Fruit fly (Drosophila melanogaster) whole organism, prepupa: ENCODE results near the gene S6k.

Experiments
- CG10631 ChIP-seq: fragments of 200-800 bp; sonication (Bioruptor generic); optimal IDR thresholded peaks from 2 replicates; lab custom pipeline; 2016; ENCODE audit warnings: missing biosample characterization, missing genetic modification characterization
- CG11294 ChIP-seq: fragments of 200-800 bp; sonication (Bioruptor generic); IDR thresholded peaks from 2 replicates; pipeline ENCODE4 v1.3.6; 2022; ENCODE audit warnings: missing biosample characterization, missing genetic modification characterization
- CG11902 ChIP-seq: fragments of 200-800 bp; sonication (Bioruptor generic); optimal IDR thresholded peaks from 3 replicates; lab custom pipeline; 2016; ENCODE audit warnings: missing biosample characterization, missing genetic modification characterization
- CG15336 ChIP-seq: fragments of 200-800 bp; sonication (Bioruptor generic); IDR thresholded peaks from 2 replicates; pipeline ENCODE4 v1.3.6; 2022; ENCODE audit warnings: missing biosample characterization, missing genetic modification characterization
- CG1621 ChIP-seq: fragments of 200-800 bp; sonication (Bioruptor generic); optimal IDR thresholded peaks from 3 replicates; lab custom pipeline; 2018; ENCODE audit warnings: missing biosample characterization, mild to moderate bottlenecking, missing genetic modification characterization
- CG16779 ChIP-seq: fragments of 200-800 bp; sonication (Bioruptor generic); optimal IDR thresholded peaks from 3 replicates; lab custom pipeline; 2017; ENCODE audit warnings: missing biosample characterization, mild to moderate bottlenecking, missing genetic modification characterization
- CG3032 ChIP-seq: fragments of 200-800 bp; optimal IDR thresholded peaks from 2 replicates; lab custom pipeline; 2019; ENCODE audit warnings: missing biosample characterization, mild to moderate bottlenecking, missing genetic modification characterization, moderate library complexity
- CG32006 ChIP-seq: fragments of 200-800 bp; sonication (Bioruptor generic); optimal IDR thresholded peaks from 3 replicates; lab custom pipeline; 2017; ENCODE audit warnings: missing biosample characterization, mild to moderate bottlenecking, missing genetic modification characterization
- CG34406 ChIP-seq: fragments of 200-800 bp; sonication (Bioruptor generic); optimal IDR thresholded peaks from 3 replicates; lab custom pipeline; 2016; ENCODE audit warnings: missing biosample characterization, missing genetic modification characterization
- CG3919 ChIP-seq: fragments of 200-800 bp; sonication (Bioruptor generic); optimal IDR thresholded peaks from 3 replicates; lab custom pipeline; 2016; ENCODE audit warnings: missing biosample characterization, missing genetic modification characterization
- CG6808 ChIP-seq: fragments of 200-800 bp; sonication (Bioruptor generic); optimal IDR thresholded peaks from 3 replicates; lab custom pipeline; 2017; ENCODE audit warnings: missing biosample characterization, missing genetic modification characterization, mild to moderate bottlenecking, moderate library complexity, missing genetic modification reagents
- CG6854 ChIP-seq: fragments of 200-800 bp; sonication (Bioruptor generic); optimal IDR thresholded peaks from 2 replicates; lab custom pipeline; 2017; ENCODE audit warnings: missing biosample characterization, mild to moderate bottlenecking, missing genetic modification characterization
- CG7368 ChIP-seq: fragments of 200-800 bp; sonication (Bioruptor generic); optimal IDR thresholded peaks from 3 replicates; lab custom pipeline; 2016; ENCODE audit warnings: missing biosample characterization, missing genetic modification characterization
- CG9139 ChIP-seq: fragments of 200-800 bp; sonication (Bioruptor generic); optimal IDR thresholded peaks from 3 replicates; lab custom pipeline; 2017; ENCODE audit warnings: missing biosample characterization, mild to moderate bottlenecking, missing genetic modification characterization
- Eip75B ChIP-seq: fragments of 200-800 bp; sonication (Bioruptor generic); optimal IDR thresholded peaks from 3 replicates; lab custom pipeline; 2016; ENCODE audit warnings: missing biosample characterization, missing genetic modification characterization
- Eip78C ChIP-seq: fragments of 200-800 bp; sonication (Bioruptor generic); peaks from one replicate; lab custom pipeline; 2016; ENCODE audit warnings: missing biosample characterization, missing genetic modification characterization
- Ets21C ChIP-seq: fragments of 200-800 bp; sonication (Bioruptor generic); optimal IDR thresholded peaks from 3 replicates; lab custom pipeline; 2016; ENCODE audit warnings: missing biosample characterization, missing genetic modification characterization
- Ets96B ChIP-seq: fragments of 200-800 bp; optimal IDR thresholded peaks from 2 replicates; lab custom pipeline; 2019; ENCODE audit warnings: missing biosample characterization, mild to moderate bottlenecking, missing genetic modification characterization, moderate library complexity
- Gug ChIP-seq: fragments of 200-800 bp; sonication (Bioruptor generic); IDR thresholded peaks from 2 replicates; pipeline ENCODE4 v1.3.6; 2022; ENCODE audit warnings: missing biosample characterization, missing genetic modification characterization
- Hr38 ChIP-seq: sonication (Bioruptor generic); optimal IDR thresholded peaks from 2 replicates; lab custom pipeline; 2016; ENCODE audit warnings: missing biosample characterization, missing genetic modification characterization
- Hr39 ChIP-seq: fragments of 200-800 bp; sonication (Bioruptor generic); optimal IDR thresholded peaks from 2 replicates; lab custom pipeline; 2016; ENCODE audit warnings: missing biosample characterization, missing genetic modification characterization
- Hr4 ChIP-seq: fragments of 200-800 bp; sonication (Bioruptor generic); optimal IDR thresholded peaks from 3 replicates; lab custom pipeline; 2016; ENCODE audit warnings: missing biosample characterization, missing genetic modification characterization
- Lpt ChIP-seq: fragments of 200-800 bp; sonication (Bioruptor generic); optimal IDR thresholded peaks from 3 replicates; lab custom pipeline; 2016; ENCODE audit warnings: missing biosample characterization, missing genetic modification characterization
- OdsH ChIP-seq: fragments of 200-800 bp; sonication (Bioruptor generic); optimal IDR thresholded peaks from 3 replicates; lab custom pipeline; 2016; ENCODE audit warnings: missing biosample characterization, missing genetic modification characterization
- Smox ChIP-seq: fragments of 200-800 bp; sonication (Bioruptor generic); optimal IDR thresholded peaks from 3 replicates; lab custom pipeline; 2016; ENCODE audit warnings: missing biosample characterization, missing genetic modification characterization
- Sox14 ChIP-seq: fragments of 200-800 bp; sonication (Bioruptor generic); optimal IDR thresholded peaks from 3 replicates; lab custom pipeline; 2016; ENCODE audit warnings: missing biosample characterization, missing genetic modification characterization
- Sox15 ChIP-seq: fragments of 200-800 bp; sonication (Bioruptor generic); optimal IDR thresholded peaks from 3 replicates; lab custom pipeline; 2016; ENCODE audit warnings: missing biosample characterization, missing genetic modification characterization
- acj6 ChIP-seq: fragments of 200-800 bp; sonication (Bioruptor generic); optimal IDR thresholded peaks from 3 replicates; lab custom pipeline; 2016; ENCODE audit warnings: missing biosample characterization, missing genetic modification characterization
- cyc ChIP-seq: fragments of 200-800 bp; sonication (Bioruptor generic); optimal IDR thresholded peaks from 3 replicates; lab custom pipeline; 2016; ENCODE audit warnings: missing biosample characterization, missing genetic modification characterization
- dac ChIP-seq: fragments of 200-800 bp; sonication (Bioruptor generic); optimal IDR thresholded peaks from 2 replicates; lab custom pipeline; 2017; ENCODE audit warnings: missing biosample characterization, mild to moderate bottlenecking, missing genetic modification characterization
- dsx ChIP-seq: fragments of 200-800 bp; optimal IDR thresholded peaks from 3 replicates; lab custom pipeline; 2019; ENCODE audit warnings: missing biosample characterization, mild to moderate bottlenecking, missing genetic modification characterization, moderate library complexity; ENCODE audit not compliant: poor library complexity, severe bottlenecking
- esn ChIP-seq: fragments of 200-800 bp; sonication (Bioruptor generic); optimal IDR thresholded peaks from 2 replicates; lab custom pipeline; 2016; ENCODE audit warnings: missing biosample characterization, mild to moderate bottlenecking, missing genetic modification characterization, moderate library complexity
- fd59A ChIP-seq: fragments of 200-800 bp; sonication (Bioruptor generic); optimal IDR thresholded peaks from 2 replicates; lab custom pipeline; 2017; ENCODE audit warnings: missing biosample characterization, mild to moderate bottlenecking, missing genetic modification characterization, missing genetic modification reagents
- fd85E ChIP-seq: fragments of 200-800 bp; sonication (Bioruptor generic); optimal IDR thresholded peaks from 3 replicates; lab custom pipeline; 2016; ENCODE audit warnings: missing biosample characterization, missing genetic modification characterization
- fkh ChIP-seq: fragments of 200-800 bp; sonication (Bioruptor generic); optimal IDR thresholded peaks from 3 replicates; lab custom pipeline; 2017; ENCODE audit warnings: missing biosample characterization, mild to moderate bottlenecking, missing genetic modification characterization, moderate library complexity
- lz ChIP-seq: fragments of 200-800 bp; sonication (Bioruptor generic); optimal IDR thresholded peaks from 3 replicates; lab custom pipeline; 2016; ENCODE audit warnings: missing biosample characterization, missing genetic modification characterization
- pdm3 ChIP-seq: fragments of 200-800 bp; sonication (Bioruptor generic); optimal IDR thresholded peaks from 3 replicates; lab custom pipeline; 2016; ENCODE audit warnings: missing biosample characterization, missing genetic modification characterization
- salr ChIP-seq, 2 experiments: fragments of 200-800 bp; sonication (Bioruptor generic); optimal IDR thresholded peaks; 3 replicates each; lab custom pipeline; 2016 to 2018; ENCODE audit warnings: missing biosample characterization in 2 of 2, missing genetic modification characterization in 2 of 2, mild to moderate bottlenecking in 1 of 2
- ss ChIP-seq, 2 experiments: fragments of 200-800 bp; sonication (Bioruptor generic); optimal IDR thresholded peaks; 2 replicates in 1 of 2; 3 replicates in 1 of 2; lab custom pipeline; 2017 to 2018; ENCODE audit warnings: mild to moderate bottlenecking in 2 of 2, missing biosample characterization in 2 of 2, missing genetic modification characterization in 2 of 2, moderate library complexity in 1 of 2
- svp ChIP-seq: fragments of 200-800 bp; sonication (Bioruptor generic); peaks from one replicate; lab custom pipeline; 2016; ENCODE audit warnings: missing biosample characterization, missing genetic modification characterization
- topi ChIP-seq: fragments of 200-800 bp; sonication (Bioruptor generic); optimal IDR thresholded peaks from 3 replicates; lab custom pipeline; 2016; ENCODE audit warnings: missing biosample characterization, missing genetic modification characterization
- vri ChIP-seq: fragments of 200-800 bp; sonication (Bioruptor generic); optimal IDR thresholded peaks from 3 replicates; lab custom pipeline; 2016; ENCODE audit warnings: missing biosample characterization, mild to moderate bottlenecking, missing genetic modification characterization

S6k gene

DNA sequence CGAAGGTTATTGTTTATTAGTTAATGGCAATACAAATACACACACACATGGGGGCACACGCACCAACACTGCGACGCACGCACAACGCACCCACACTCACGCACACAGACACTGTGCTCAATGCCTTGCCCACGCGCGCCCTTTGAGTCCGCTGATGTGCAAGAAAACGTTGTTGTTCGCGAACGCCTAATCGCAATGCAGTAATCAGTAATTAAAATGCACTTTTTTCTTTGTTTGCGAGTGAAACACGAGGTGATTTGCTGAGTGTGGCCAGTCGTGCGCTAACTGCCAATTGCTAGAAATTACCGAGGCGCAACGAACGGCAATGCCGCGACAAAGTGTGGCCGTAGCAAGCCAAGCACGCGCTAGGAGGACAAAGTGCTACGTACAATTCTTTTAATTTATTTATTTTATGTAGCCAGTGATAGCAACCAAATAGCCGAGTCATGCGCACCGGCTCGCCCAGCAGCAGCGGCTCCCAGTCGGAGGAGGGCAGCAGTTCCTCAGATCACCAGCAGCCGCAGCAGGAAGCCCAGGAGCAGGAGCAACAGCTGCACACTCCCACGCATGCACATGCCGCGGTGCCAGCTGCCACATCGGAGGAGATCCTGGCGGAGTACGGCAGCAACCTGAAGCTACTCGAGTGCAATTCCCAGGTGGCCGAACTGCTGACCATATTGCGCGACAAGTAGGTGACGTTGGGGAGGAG lies at the start of gene S6k, which contains the start of gene kri:
Gene S6k (minus strand): TSS at position 299 of the 709 bp plus-strand sequence.
Gene kri (plus strand): TSS at position 341 of the 709 bp plus-strand sequence.
- no peak for TF ChIP-seq CG11294 (GFP tag; lab: Robert Waterston, UW)
- no peak for TF ChIP-seq Hr39
- no peak for TF ChIP-seq Sox15 (GFP tag; lab: Kevin White, UChicago)
- peak; percentile 28 for TF ChIP-seq Eip75B
- peak; percentile 91 for TF ChIP-seq vri
- peak; percentile 4 for TF ChIP-seq Lpt (GFP tag; lab: Kevin White, UChicago)
- no peak for TF ChIP-seq Ets96B (tag; lab: Kevin White, UChicago)
- peak; percentile 56 for TF ChIP-seq CG16779
- peak; percentile 35 for TF ChIP-seq CG6854 (GFP tag; lab: Kevin White, UChicago)
- no peak for TF ChIP-seq Hr4 (GFP tag; lab: Kevin White, UChicago)
- no peak for TF ChIP-seq acj6 (GFP tag; lab: Kevin White, UChicago)
- TF ChIP-seq cyc (GFP tag; lab: Kevin White, UChicago) = peak; percentile 16
- no peak for TF ChIP-seq Ets21C (GFP tag; lab: Kevin White, UChicago)
- no peak for TF ChIP-seq CG11902 (GFP tag; lab: Kevin White, UChicago)
- TF ChIP-seq topi (GFP tag; lab: Kevin White, UChicago) = peak; percentile 36
- TF ChIP-seq CG10631 (GFP tag; lab: Kevin White, UChicago) = no peak
- no peak for TF ChIP-seq CG34406 (GFP tag; lab: Kevin White, UChicago)
- no peak for TF ChIP-seq OdsH (GFP tag; lab: Kevin White, UChicago)
- peak; percentile 93 for TF ChIP-seq Sox14 (GFP tag; lab: Kevin White, UChicago)
- peak; percentile 12 for TF ChIP-seq lz (GFP tag; lab: Kevin White, UChicago)
- peak; percentile 35; the same call in 1 of the 2 replicates for TF ChIP-seq Gug (GFP tag; lab: Robert Waterston, UW)
- TF ChIP-seq Smox (GFP tag; lab: Kevin White, UChicago) = peak; percentile 3
- peak; percentile 33 for TF ChIP-seq CG6808
- no peak for TF ChIP-seq fd85E (GFP tag; lab: Kevin White, UChicago)
- peak; percentile 49 to 72 for TF ChIP-seq ss (GFP tag; optimal IDR thresholded peaks at IDR 0.05; lab: Kevin White, UChicago)
- peak; percentile 11 for TF ChIP-seq CG3032 (tag; lab: Kevin White, UChicago)
- peak; percentile 14 for TF ChIP-seq CG9139 (GFP tag; lab: Kevin White, UChicago)
- TF ChIP-seq fkh (GFP tag; lab: Kevin White, UChicago) = peak; percentile 79
- peak; percentile 5 for TF ChIP-seq pdm3 (GFP tag; lab: Kevin White, UChicago)
- TF ChIP-seq CG32006 (GFP tag; lab: Kevin White, UChicago) = peak; percentile 17
- no peak for TF ChIP-seq esn (GFP tag; lab: Kevin White, UChicago)
- TF ChIP-seq CG7368 (GFP tag; lab: Kevin White, UChicago) = no peak
- peak; percentile 42; the same call in 1 of the 2 replicates for TF ChIP-seq CG15336 (GFP tag; lab: Robert Waterston, UW)
- TF ChIP-seq fd59A (GFP tag; lab: Kevin White, UChicago) = no peak
- TF ChIP-seq Eip78C (GFP tag; lab: Kevin White, UChicago) = peak; percentile 65
- TF ChIP-seq svp = peak; percentile 90
- TF ChIP-seq dac = no peak
- TF ChIP-seq dsx (GFP tag; lab: Kevin White, UChicago) = peak; percentile 43
- TF ChIP-seq CG3919 (GFP tag; lab: Kevin White, UChicago) = peak; percentile 31
- TF ChIP-seq CG1621 (tag; lab: Kevin White, UChicago) = peak; percentile 33
- TF ChIP-seq salr (GFP tag; optimal IDR thresholded peaks at IDR 0.05; lab: Kevin White, UChicago) = no peak
- TF ChIP-seq Hr38 (GFP tag; lab: Kevin White, UChicago) = no peak
